Fruit fly (Drosophila melanogaster): ENCODE data around the gene hng3.

DNA sequence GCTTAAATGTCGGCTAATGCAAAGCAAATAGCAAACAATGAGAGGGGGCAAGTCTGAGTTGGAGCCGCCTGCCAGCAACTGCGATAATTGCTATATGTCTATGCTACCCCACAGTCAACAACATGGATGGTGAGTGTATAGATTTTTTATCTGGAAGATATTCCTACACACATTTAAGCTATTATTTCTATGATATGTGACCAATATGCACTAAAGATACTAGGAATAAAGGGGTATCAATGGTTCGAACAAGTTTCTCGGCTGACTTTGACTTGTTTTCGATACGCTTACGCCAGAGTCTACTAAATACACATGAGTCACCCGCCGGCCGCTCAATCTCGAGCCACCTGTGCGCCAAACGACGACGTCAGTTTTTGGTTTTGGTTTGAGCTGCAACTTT lies 23.7 kb upstream of the hng3 start:
- TF ChIP-seq psq (optimal IDR thresholded peaks at IDR 0.05) (no peak), Sin3A (optimal IDR thresholded peaks at IDR 0.05) (no peak), insv (optimal IDR thresholded peaks at IDR 0.05) (no peak), h (optimal IDR thresholded peaks at IDR 0.05) (no peak), ttk (optimal IDR thresholded peaks at IDR 0.05) (no peak), Myc (optimal IDR thresholded peaks at IDR 0.05) (no peak)

Data from Kc167 (cell line).